Fruit fly (Drosophila melanogaster): Measurements from ENCODE around the gene Spn28Dc.

DNA sequence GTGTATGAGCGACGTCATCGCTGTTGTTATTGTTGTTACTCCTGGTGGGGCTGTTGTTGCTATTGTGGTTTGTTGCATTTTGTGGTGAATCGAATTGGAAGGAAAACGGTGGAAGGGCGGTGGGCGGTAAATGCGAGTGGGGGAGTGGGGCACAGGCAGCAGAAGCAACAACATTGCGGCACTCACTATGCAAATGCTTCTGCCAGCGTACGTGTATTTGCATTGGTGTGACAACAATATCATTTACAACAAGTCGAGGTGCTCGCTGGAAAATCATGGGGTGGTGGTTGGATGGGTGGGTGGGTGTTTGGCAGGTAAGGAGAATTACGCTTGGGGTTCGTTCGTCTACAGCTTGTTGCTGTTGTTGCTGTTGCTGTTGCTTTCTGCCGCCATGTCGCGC, 39.4 kb downstream of the Spn28Dc start:
- no peak for TF ChIP-seq ovo (GFP tag; optimal IDR thresholded peaks at IDR 0.05)
- TF ChIP-seq cnc (optimal IDR thresholded peaks at IDR 0.05) = no peak
- TF ChIP-seq CG1620 (GFP tag; optimal IDR thresholded peaks at IDR 0.05) = no peak

Data from whole organism, adult.